Worm (Caenorhabditis elegans): ENCODE measurements around the gene srh-246.

- TF ChIP-seq unc-62 (GFP tag; optimal IDR thresholded peaks at IDR 0.05) (no peak), nhr-76 (tag; optimal IDR thresholded peaks at IDR 0.05) (no peak), mls-2 (tag; optimal IDR thresholded peaks at IDR 0.05) (no peak), snpc-4 (tag; optimal IDR thresholded peaks at IDR 0.05) (no peak)
These were observed 19.0 kb upstream of the srh-246 start, which contains the start of the genes fbxa-72 and srx-21 for ce11 chrV:676550-677084.

All from whole organism, mixed stage, embryonic.